Fruit fly (Drosophila melanogaster): ENCODE measurements around the gene SCCRO.

SCCRO gene

dm6 chr3L:15553993-15554644 lies 9.1 kb upstream of the SCCRO start, which contains the start of gene AGO2 (continued):
- TF ChIP-seq brk (GFP tag; optimal IDR thresholded peaks at IDR 0.05) = no peak
- no peak for TF ChIP-seq woc (GFP tag; optimal IDR thresholded peaks at IDR 0.05)
- no peak for TF ChIP-seq foxo (GFP tag; optimal IDR thresholded peaks at IDR 0.05)

dm6 chr3L:15562727-15563057 lies 535 bp upstream of the SCCRO start:
- TF ChIP-seq Abd-B (GFP tag; optimal IDR thresholded peaks at IDR 0.05) (no peak), sage (GFP tag; optimal IDR thresholded peaks at IDR 0.05) (no peak), Rel (GFP tag; optimal IDR thresholded peaks at IDR 0.05) (no peak), Rel (tag; optimal IDR thresholded peaks at IDR 0.05) (peak; percentile 45), woc (GFP tag; optimal IDR thresholded peaks at IDR 0.05) (no peak)

- TF ChIP-seq brk (GFP tag; optimal IDR thresholded peaks at IDR 0.05) (no peak), CrebA (GFP tag; optimal IDR thresholded peaks at IDR 0.05; ENCODE audit: borderline replicate concordance) (no peak), dsf (GFP tag; optimal IDR thresholded peaks at IDR 0.05; ENCODE audit: borderline replicate concordance) (no peak), sv (GFP tag; optimal IDR thresholded peaks at IDR 0.05) (no peak), Mio (GFP tag; optimal IDR thresholded peaks at IDR 0.05) (no peak)
These were observed 552 bp downstream of the SCCRO start for dm6 chr3L:15563851-15564106.

- TF ChIP-seq Abd-B (GFP tag; optimal IDR thresholded peaks at IDR 0.05) = no peak
- no peak for TF ChIP-seq OdsH (GFP tag; optimal IDR thresholded peaks at IDR 0.05)
- no peak for TF ChIP-seq pan (optimal IDR thresholded peaks at IDR 0.05)
- TF ChIP-seq Vsx2 (GFP tag; optimal IDR thresholded peaks at IDR 0.05; ENCODE audit: partially characterized antibody) = no peak
- no peak for TF ChIP-seq Jra (GFP tag; optimal IDR thresholded peaks at IDR 0.05)
- peak; percentile 21 for TF ChIP-seq dsf (GFP tag; optimal IDR thresholded peaks at IDR 0.05; ENCODE audit: borderline replicate concordance)
- TF ChIP-seq woc (GFP tag; optimal IDR thresholded peaks at IDR 0.05) = peak; percentile 19
- TF ChIP-seq foxo (GFP tag; optimal IDR thresholded peaks at IDR 0.05) = peak in 1 of 2 experiments; percentile 44
- peak; percentile 32 for TF ChIP-seq Hr78 (GFP tag; optimal IDR thresholded peaks at IDR 0.05)
- no peak for TF ChIP-seq lola (GFP tag; optimal IDR thresholded peaks at IDR 0.05)
- no peak for TF ChIP-seq Dfd (GFP tag; optimal IDR thresholded peaks at IDR 0.05)
- TF ChIP-seq Dif (GFP tag; optimal IDR thresholded peaks at IDR 0.05; ENCODE audit: partially characterized antibody) = no peak
- no peak for TF ChIP-seq CrebA (GFP tag; optimal IDR thresholded peaks at IDR 0.05; ENCODE audit: borderline replicate concordance)
- TF ChIP-seq Mio (GFP tag; optimal IDR thresholded peaks at IDR 0.05) = no peak
- no peak for TF ChIP-seq tai (GFP tag; optimal IDR thresholded peaks at IDR 0.05)
- TF ChIP-seq CG9705 (GFP tag; optimal IDR thresholded peaks at IDR 0.05) = no peak
- TF ChIP-seq sage (GFP tag; optimal IDR thresholded peaks at IDR 0.05) = no peak
- TF ChIP-seq h (GFP tag; optimal IDR thresholded peaks at IDR 0.05) = no peak
- TF ChIP-seq rgr (GFP tag; optimal IDR thresholded peaks at IDR 0.05) = peak; percentile 21
- no peak for TF ChIP-seq CG32264 (GFP tag; optimal IDR thresholded peaks at IDR 0.05)
- TF ChIP-seq usp (GFP tag; optimal IDR thresholded peaks at IDR 0.05) = no peak
- TF ChIP-seq fru (GFP tag; optimal IDR thresholded peaks at IDR 0.05) = peak; percentile 32
- no peak for TF ChIP-seq GATAd (GFP tag; optimal IDR thresholded peaks at IDR 0.05)
- TF ChIP-seq HLH106 (tag; optimal IDR thresholded peaks at IDR 0.05) = peak; percentile 37
- TF ChIP-seq N (GFP tag; optimal IDR thresholded peaks at IDR 0.05) = peak; percentile 53
- TF ChIP-seq sv (GFP tag; optimal IDR thresholded peaks at IDR 0.05) = peak; percentile 18
- TF ChIP-seq dmrt93B (GFP tag; optimal IDR thresholded peaks at IDR 0.05) = no peak
- TF ChIP-seq br (GFP tag; optimal IDR thresholded peaks at IDR 0.05) = no peak
- TF ChIP-seq psq (GFP tag; optimal IDR thresholded peaks at IDR 0.05) = no peak
- TF ChIP-seq Sp1 (GFP tag; optimal IDR thresholded peaks at IDR 0.05) = no peak
- peak; percentile 60 for TF ChIP-seq Hr83 (GFP tag; optimal IDR thresholded peaks at IDR 0.05; ENCODE audit: poor library complexity, severe bottlenecking)
- TF ChIP-seq Myc (optimal IDR thresholded peaks at IDR 0.05) = no peak
- TF ChIP-seq ey (GFP tag; optimal IDR thresholded peaks at IDR 0.05) = peak; percentile 18
- TF ChIP-seq Hnf4 (GFP tag; optimal IDR thresholded peaks at IDR 0.05) = peak; percentile 36
- no peak for TF ChIP-seq brk (GFP tag; optimal IDR thresholded peaks at IDR 0.05)
- no peak for TF ChIP-seq dl (GFP tag; optimal IDR thresholded peaks at IDR 0.05; ENCODE audit: insufficient read depth in 1 of 2, partially characterized antibody in 2 of 2)
- TF ChIP-seq Rel (GFP tag; optimal IDR thresholded peaks at IDR 0.05) = no peak
- TF ChIP-seq Rel (tag; optimal IDR thresholded peaks at IDR 0.05) = peak; percentile 89
- TF ChIP-seq jim (GFP tag; optimal IDR thresholded peaks at IDR 0.05) = no peak
These were observed 2.7 kb downstream of the SCCRO start, which contains the start of gene dop for dm6 chr3L:15565829-15566433. Gene dop, plus strand, starts transcription at chr3L:15566013.

Measured in whole organism, wandering third instar larva.